Fruit fly (Drosophila melanogaster): ENCODE data around the gene CG14153.

- TF ChIP-seq CG8478 (optimal IDR thresholded peaks at IDR 0.05) (no peak), CTCF (optimal IDR thresholded peaks at IDR 0.05) (no peak)
Measured at dm6 chr3L:10657311-10657710, 14.0 kb downstream of the CG14153 start.

Data from S2 (cell line).